Worm (Caenorhabditis elegans): ENCODE measurements around the gene oat-1.
A peak's percentile ranks its signal among the peaks of the same experiment; 100 is the strongest.

DNA sequence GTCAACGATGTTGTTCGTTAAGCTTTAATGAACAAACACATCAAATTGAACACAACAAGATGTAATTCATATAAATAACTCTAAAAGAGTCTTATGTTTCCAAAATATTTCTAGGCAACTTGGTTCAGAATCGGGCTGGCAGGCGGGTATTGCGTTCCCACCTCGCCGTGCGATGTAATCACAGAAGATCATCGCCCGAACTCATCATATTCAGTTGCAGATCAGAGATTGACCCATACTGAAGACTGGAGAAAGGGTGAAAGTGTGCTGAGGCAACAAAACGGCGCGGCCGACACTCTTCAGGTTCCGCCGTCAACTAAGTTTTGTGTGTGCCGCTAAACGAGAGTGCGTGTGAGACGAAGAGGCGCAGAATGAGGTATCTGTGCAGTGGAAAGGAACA lies 43.9 kb downstream of the oat-1 start:
- TF ChIP-seq ama-1 (optimal IDR thresholded peaks at IDR 0.05) = peak; percentile 72
- TF ChIP-seq ama-1 (GFP tag; optimal IDR thresholded peaks at IDR 0.05) = no peak
- TF ChIP-seq hmg-1.2 (GFP tag; IDR thresholded peaks at IDR 0.05) = peak; percentile 100
- TF ChIP-seq lin-54 (GFP tag; optimal IDR thresholded peaks at IDR 0.05) = peak; percentile 85
- TF ChIP-seq athp-1 (tag; optimal IDR thresholded peaks at IDR 0.05) = peak; percentile 58
- no peak for TF ChIP-seq bed-2 (GFP tag; IDR thresholded peaks at IDR 0.05)
- peak; percentile 65 for TF ChIP-seq attf-3 (GFP tag; conservative IDR thresholded peaks at IDR 0.05)
- TF ChIP-seq snpc-4 (GFP tag; optimal IDR thresholded peaks at IDR 0.05) = peak; percentile 99
- peak; percentile 99 to 100 (median 99) for TF ChIP-seq snpc-4 (tag; optimal IDR thresholded peaks at IDR 0.05)

All from whole organism, young adult.